Worm (Caenorhabditis elegans) whole organism, mixed stage, embryonic: ENCODE measurements around the gene F22E5.21.

Source experiments
- elt-3 ChIP-seq: fragments of 150-350 bp; optimal IDR thresholded peaks from 2 replicates; lab custom pipeline; 2014; ENCODE audit warnings: missing biosample characterization, missing genetic modification characterization
- hlh-1 ChIP-seq: fragments of 150-350 bp; optimal IDR thresholded peaks from 2 replicates; lab custom pipeline; 2014; ENCODE audit warnings: missing biosample characterization, missing genetic modification reagents, missing genetic modification characterization
- lin-13 ChIP-seq: fragments of 150-350 bp; optimal IDR thresholded peaks from 2 replicates; lab custom pipeline; 2014; ENCODE audit warnings: missing biosample characterization, missing genetic modification characterization
- lsy-2 ChIP-seq: fragments of 150-350 bp; optimal IDR thresholded peaks from 2 replicates; lab custom pipeline; 2014; ENCODE audit warnings: missing biosample characterization, missing genetic modification characterization
- mep-1 ChIP-seq: fragments of 150-350 bp; optimal IDR thresholded peaks from 2 replicates; lab custom pipeline; 2017; ENCODE audit warnings: missing biosample characterization, missing genetic modification reagents, missing genetic modification characterization, inconsistent platforms
- nhr-12 ChIP-seq: fragments of 150-350 bp; optimal IDR thresholded peaks from 2 replicates; lab custom pipeline; 2014; ENCODE audit warnings: missing biosample characterization, missing genetic modification characterization
- nhr-237 ChIP-seq: fragments of 150-350 bp; optimal IDR thresholded peaks from 2 replicates; lab custom pipeline; 2014; ENCODE audit warnings: missing biosample characterization, missing genetic modification characterization
- snpc-4 ChIP-seq: fragments of 150-350 bp; optimal IDR thresholded peaks from 2 replicates; lab custom pipeline; 2014; ENCODE audit warnings: missing biosample characterization, missing genetic modification characterization
- unc-39 ChIP-seq: fragments of 150-350 bp; optimal IDR thresholded peaks from 2 replicates; lab custom pipeline; 2014; ENCODE audit warnings: missing biosample characterization, missing genetic modification characterization
- unc-62 ChIP-seq: fragments of 150-350 bp; optimal IDR thresholded peaks from 2 replicates; lab custom pipeline; 2014; ENCODE audit warnings: missing biosample characterization, missing genetic modification reagents, missing genetic modification characterization
- ztf-11 ChIP-seq: fragments of 150-350 bp; optimal IDR thresholded peaks from 2 replicates; lab custom pipeline; 2014; ENCODE audit warnings: missing biosample characterization, missing genetic modification characterization

DNA sequence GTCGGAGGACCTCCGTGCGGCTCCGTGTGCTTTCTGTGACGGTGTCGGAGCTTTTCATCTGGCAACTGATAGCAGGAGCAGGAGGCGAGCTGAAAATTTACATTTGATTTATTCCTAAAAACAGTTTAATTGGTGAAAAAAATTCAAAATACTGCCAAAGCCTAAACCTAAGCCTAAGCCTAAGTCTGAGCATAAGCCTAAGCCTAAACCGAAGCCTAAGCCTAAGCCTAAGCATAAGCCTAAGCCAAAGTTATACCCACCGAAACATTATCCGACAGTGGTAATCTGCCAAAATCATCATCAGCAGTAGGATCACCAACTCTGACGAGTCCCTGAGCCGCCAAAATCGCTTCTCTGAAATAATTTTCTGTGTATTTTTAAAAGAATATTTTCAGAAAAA lies 47.5 kb upstream of the F22E5.21 start:
- no peak for TF ChIP-seq lsy-2
- TF ChIP-seq snpc-4 (tag; lab: Kevin White, UChicago): no peak
- TF ChIP-seq nhr-237: no peak
- no peak for TF ChIP-seq ztf-11 (tag; lab: Kevin White, UChicago)
- TF ChIP-seq unc-62 (GFP tag; lab: Kevin White, UChicago): no peak
- TF ChIP-seq mep-1 (tag; lab: Kevin White, UChicago): no peak
- no peak for TF ChIP-seq nhr-12
- TF ChIP-seq elt-3: no peak
- no peak for TF ChIP-seq unc-39 (tag; lab: Kevin White, UChicago)
- TF ChIP-seq lin-13 (tag; lab: Kevin White, UChicago): no peak
- no peak for TF ChIP-seq hlh-1 (tag; lab: Kevin White, UChicago)
